Fruit fly (Drosophila melanogaster): ENCODE results near the gene rudhira.

The rudhira gene

DNA sequence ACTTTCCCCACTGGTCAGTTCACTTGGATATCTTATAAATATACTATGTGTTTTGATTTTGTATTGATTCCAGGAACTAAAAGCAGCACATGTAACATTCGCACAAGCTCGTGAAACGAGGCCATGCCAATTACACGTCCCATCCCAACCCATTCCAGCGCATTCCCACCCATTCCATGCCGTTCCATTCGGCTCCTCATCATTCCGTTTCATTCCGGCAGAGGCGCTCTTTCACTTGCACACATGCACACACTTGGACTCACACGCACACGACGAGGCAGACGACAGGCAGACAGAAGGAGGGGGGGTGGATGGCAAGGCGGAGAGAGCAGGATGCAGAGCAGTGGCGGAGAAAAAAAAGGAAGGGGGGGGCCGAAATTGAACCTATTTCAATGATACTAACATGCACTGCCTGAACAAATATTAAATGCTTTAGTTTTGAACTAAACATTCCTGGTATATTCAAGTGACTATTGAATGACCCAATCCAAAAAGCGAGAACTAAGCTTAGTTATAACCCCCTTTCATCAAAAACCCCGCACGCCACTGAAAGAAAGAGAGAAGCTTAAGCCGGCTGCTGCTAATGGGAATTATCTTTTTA lies 40.6 kb upstream of the rudhira start (continued):
- TF ChIP-seq nerfin-1 (tag; optimal IDR thresholded peaks at IDR 0.05) (peak; percentile 43), CG7963 (GFP tag; IDR thresholded peaks at IDR 0.05; ENCODE audit: partially characterized antibody) (no peak), peb (GFP tag; IDR thresholded peaks at IDR 0.05) (peak; percentile 27; the same call in 1 of the 2 replicates), CG16815 (GFP tag; optimal IDR thresholded peaks at IDR 0.05) (peak; percentile 63), NFAT (GFP tag; IDR thresholded peaks at IDR 0.05) (no peak), CG17186 (GFP tag; optimal IDR thresholded peaks at IDR 0.05) (no peak), Blimp-1 (GFP tag; optimal IDR thresholded peaks at IDR 0.05) (peak; percentile 61), Bteb2 (GFP tag; optimal IDR thresholded peaks at IDR 0.05) (no peak), jing (GFP tag; optimal IDR thresholded peaks at IDR 0.05) (peak; percentile 32), Side (GFP tag; optimal IDR thresholded peaks at IDR 0.05) (peak; percentile 40), disco-r (GFP tag; optimal IDR thresholded peaks at IDR 0.05) (no peak), kay (GFP tag; optimal IDR thresholded peaks at IDR 0.05) (no peak), Pdp1 (GFP tag; optimal IDR thresholded peaks at IDR 0.05) (peak in 1 of 2 experiments; percentile 48), lbe (GFP tag; optimal IDR thresholded peaks at IDR 0.05) (peak; percentile 69), CG42726 (GFP tag; IDR thresholded peaks at IDR 0.05; ENCODE audit: partially characterized antibody) (no peak), insv (GFP tag; optimal IDR thresholded peaks at IDR 0.05) (no peak), al (GFP tag; IDR thresholded peaks at IDR 0.05) (no peak), NC2β (GFP tag; optimal IDR thresholded peaks at IDR 0.05) (peak; percentile 46), wdn (GFP tag; IDR thresholded peaks at IDR 0.05) (no peak), odd (GFP tag; optimal IDR thresholded peaks at IDR 0.05) (peak; percentile 8), CG1024 (GFP tag; IDR thresholded peaks at IDR 0.05) (0 out of 2 replicates have a peak, but pooled peaks have one; percentile 30), CG4282 (GFP tag; optimal IDR thresholded peaks at IDR 0.05) (no peak), tgo (GFP tag; IDR thresholded peaks at IDR 0.05) (peak; percentile 37; the same call in 1 of the 3 replicates), zfh1 (GFP tag; IDR thresholded peaks at IDR 0.05) (peak; percentile 73), Lpt (GFP tag; optimal IDR thresholded peaks at IDR 0.05) (no peak), CG4328 (GFP tag; optimal IDR thresholded peaks at IDR 0.05) (no peak), Hmr (GFP tag; optimal IDR thresholded peaks at IDR 0.05) (peak; percentile 4), HmgZ (tag; optimal IDR thresholded peaks at IDR 0.05) (no peak), CG12299 (tag; optimal IDR thresholded peaks at IDR 0.05) (no peak), CG31388 (GFP tag; optimal IDR thresholded peaks at IDR 0.05) (no peak), MBD-R2 (GFP tag; IDR thresholded peaks at IDR 0.05) (no peak; the same call in 1 of the 2 replicates), kni (GFP tag; optimal IDR thresholded peaks at IDR 0.05) (peak; percentile 8), CG10654 (GFP tag; optimal IDR thresholded peaks at IDR 0.05) (peak; percentile 33), CG33557 (GFP tag; optimal IDR thresholded peaks at IDR 0.05) (peak; percentile 79), ftz-f1 (GFP tag; optimal IDR thresholded peaks at IDR 0.05) (no peak), CG11093 (GFP tag; IDR thresholded peaks at IDR 0.05) (0 out of 3 replicates have a peak, but pooled peaks have one; percentile 34), CG11247 (GFP tag; IDR thresholded peaks at IDR 0.05) (no peak), C15 (GFP tag; IDR thresholded peaks at IDR 0.05) (no peak), CTCF (GFP tag; optimal IDR thresholded peaks at IDR 0.05) (no peak), tx (GFP tag; optimal IDR thresholded peaks at IDR 0.05) (no peak), gfzf (GFP tag; optimal IDR thresholded peaks at IDR 0.05) (no peak), Deaf1 (tag; optimal IDR thresholded peaks at IDR 0.05) (peak; percentile 25), gce (GFP tag; IDR thresholded peaks at IDR 0.05) (no peak), pzg (GFP tag; optimal IDR thresholded peaks at IDR 0.05) (no peak), kah (GFP tag; optimal IDR thresholded peaks at IDR 0.05) (no peak), fu2 (GFP tag; optimal IDR thresholded peaks at IDR 0.05) (no peak), CG12391 (tag; optimal IDR thresholded peaks at IDR 0.05) (peak; percentile 57), Opbp (GFP tag; IDR thresholded peaks at IDR 0.05; ENCODE audit: partially characterized antibody) (no peak), gcm2 (GFP tag; optimal IDR thresholded peaks at IDR 0.05) (no peak), Nf-YC (tag; optimal IDR thresholded peaks at IDR 0.05) (no peak), zen2 (GFP tag; IDR thresholded peaks at IDR 0.05; ENCODE audit: partially characterized antibody) (no peak)

All from whole organism, embryonic.